Worm (Caenorhabditis elegans) whole organism, late embryonic: ENCODE data around the gene algn-1.
A peak's percentile ranks its signal among the peaks of the same experiment; 100 is the strongest.

ENCODE experiments used
- C08G9.2 ChIP-seq: sonication (generic microtip); optimal IDR thresholded peaks from 2 replicates; lab custom pipeline; 2016; ENCODE audit warnings: mild to moderate bottlenecking, missing genetic modification characterization, moderate library complexity, missing compliant biosample characterization
- C38D4.7 ChIP-seq: fragments of 200-800 bp; sonication (Bioruptor generic); optimal IDR thresholded peaks from 2 replicates; lab custom pipeline; 2018; ENCODE audit warnings: mild to moderate bottlenecking, missing genetic modification characterization, moderate library complexity, missing compliant biosample characterization
- F13H6.1 ChIP-seq: sonication (generic microtip); optimal IDR thresholded peaks from 2 replicates; lab custom pipeline; 2016; ENCODE audit warnings: missing genetic modification characterization, missing compliant biosample characterization
- T23F11.4 ChIP-seq: fragments of 200-800 bp; sonication (Bioruptor generic); optimal IDR thresholded peaks from 2 replicates; lab custom pipeline; 2018; ENCODE audit warnings: mild to moderate bottlenecking, missing genetic modification characterization, missing compliant biosample characterization
- Y22D7AL.16 ChIP-seq: sonication (generic microtip); optimal IDR thresholded peaks from 2 replicates; lab custom pipeline; 2016; ENCODE audit warnings: missing genetic modification characterization, missing compliant biosample characterization
- ahr-1 ChIP-seq: sonication (generic microtip); optimal IDR thresholded peaks from 2 replicates; lab custom pipeline; 2016; ENCODE audit warnings: missing genetic modification characterization, missing compliant biosample characterization
- ama-1 ChIP-seq: fragments of 150-350 bp; optimal IDR thresholded peaks from 2 replicates; lab custom pipeline; 2014
- ceh-22 ChIP-seq: sonication (generic microtip); optimal IDR thresholded peaks from 2 replicates; lab custom pipeline; 2017; ENCODE audit warnings: missing biosample characterization, missing genetic modification characterization
- ceh-31 ChIP-seq: sonication (generic microtip); optimal IDR thresholded peaks from 2 replicates; lab custom pipeline; 2016; ENCODE audit warnings: missing genetic modification characterization, missing compliant biosample characterization
- che-1 ChIP-seq: sonication (generic microtip); optimal IDR thresholded peaks from 2 replicates; lab custom pipeline; 2016; ENCODE audit warnings: mild to moderate bottlenecking, missing genetic modification characterization, missing compliant biosample characterization
- dmd-4 ChIP-seq: sonication (generic microtip); optimal IDR thresholded peaks from 2 replicates; lab custom pipeline; 2016; ENCODE audit warnings: borderline replicate concordance, missing genetic modification characterization, missing compliant biosample characterization
- dve-1 ChIP-seq: sonication (generic microtip); optimal IDR thresholded peaks from 2 replicates; lab custom pipeline; 2017; ENCODE audit warnings: antibody characterized with exemption, mild to moderate bottlenecking, missing genetic modification characterization, missing compliant biosample characterization
- elt-2 ChIP-seq: sonication (generic microtip); optimal IDR thresholded peaks from 2 replicates; lab custom pipeline; 2016; ENCODE audit warnings: missing genetic modification reagents, missing genetic modification characterization, missing compliant biosample characterization
- elt-4 ChIP-seq: sonication (generic microtip); optimal IDR thresholded peaks from 2 replicates; lab custom pipeline; 2016; ENCODE audit warnings: missing genetic modification characterization, missing compliant biosample characterization
- ets-4 ChIP-seq: sonication (generic microtip); optimal IDR thresholded peaks from 2 replicates; lab custom pipeline; 2016; ENCODE audit warnings: missing genetic modification characterization, missing compliant biosample characterization
- eyg-1 ChIP-seq: sonication (generic microtip); optimal IDR thresholded peaks from 2 replicates; lab custom pipeline; 2016; ENCODE audit warnings: missing genotype, missing genetic modification characterization, missing compliant biosample characterization
- fax-1 ChIP-seq: sonication (generic microtip); optimal IDR thresholded peaks from 2 replicates; lab custom pipeline; 2016; ENCODE audit warnings: missing genotype, missing genetic modification characterization, missing compliant biosample characterization
- fkh-6 ChIP-seq: sonication (generic microtip); optimal IDR thresholded peaks from 2 replicates; lab custom pipeline; 2016; ENCODE audit warnings: missing genetic modification characterization, missing compliant biosample characterization
- gmeb-2 ChIP-seq: sonication (generic microtip); optimal IDR thresholded peaks from 2 replicates; lab custom pipeline; 2016; ENCODE audit warnings: missing genetic modification characterization, inconsistent platforms, missing compliant biosample characterization
- hlh-30 ChIP-seq: sonication (generic microtip); optimal IDR thresholded peaks from 2 replicates; lab custom pipeline; 2017; ENCODE audit warnings: antibody characterized with exemption, missing genetic modification characterization, missing compliant biosample characterization; ENCODE audit not compliant: insufficient read depth
- hlh-6 ChIP-seq: sonication (generic microtip); optimal IDR thresholded peaks from 2 replicates; lab custom pipeline; 2016; ENCODE audit warnings: missing genotype, missing genetic modification characterization, missing compliant biosample characterization
- madf-2 ChIP-seq: sonication (generic microtip); optimal IDR thresholded peaks from 2 replicates; lab custom pipeline; 2017; ENCODE audit warnings: missing genetic modification characterization, missing compliant biosample characterization
- nhr-11 ChIP-seq: fragments of 150-350 bp; optimal IDR thresholded peaks from 2 replicates; lab custom pipeline; 2014; ENCODE audit warnings: missing biosample characterization, missing genetic modification characterization
- nhr-232 ChIP-seq: sonication (generic microtip); optimal IDR thresholded peaks from 2 replicates; lab custom pipeline; 2016; ENCODE audit warnings: missing genetic modification characterization, missing compliant biosample characterization
- npax-4 ChIP-seq: sonication (generic microtip); optimal IDR thresholded peaks from 2 replicates; lab custom pipeline; 2016; ENCODE audit warnings: missing genetic modification characterization, missing compliant biosample characterization
- odd-2 ChIP-seq: sonication (generic microtip); optimal IDR thresholded peaks from 2 replicates; lab custom pipeline; 2017; ENCODE audit warnings: antibody characterized with exemption, mild to moderate bottlenecking, missing genetic modification characterization, missing compliant biosample characterization
- pat-9 ChIP-seq: fragments of 200-800 bp; sonication (Bioruptor generic); optimal IDR thresholded peaks from 2 replicates; lab custom pipeline; 2018; ENCODE audit warnings: mild to moderate bottlenecking, missing genetic modification characterization, moderate library complexity, missing compliant biosample characterization
- pqm-1 ChIP-seq: sonication (generic microtip); optimal IDR thresholded peaks from 2 replicates; lab custom pipeline; 2016; ENCODE audit warnings: missing genetic modification characterization, missing compliant biosample characterization
- pros-1 ChIP-seq: fragments of 150-350 bp; optimal IDR thresholded peaks from 2 replicates; lab custom pipeline; 2014; ENCODE audit warnings: missing biosample characterization, missing genetic modification reagents, missing genetic modification characterization
- ref-2 ChIP-seq: sonication (generic microtip); optimal IDR thresholded peaks from 2 replicates; lab custom pipeline; 2016; ENCODE audit warnings: missing genetic modification characterization, missing compliant biosample characterization
- rnt-1 ChIP-seq: sonication (generic microtip); optimal IDR thresholded peaks from 2 replicates; lab custom pipeline; 2016; ENCODE audit warnings: missing genetic modification characterization, missing compliant biosample characterization
- sox-2 ChIP-seq: fragments of 200-800 bp; sonication (Bioruptor generic); IDR thresholded peaks from 2 replicates; pipeline ENCODE4 v1.3.6; 2022; ENCODE audit warnings: missing genetic modification reagents, missing genetic modification characterization, missing compliant biosample characterization
- sox-4 ChIP-seq: sonication (generic microtip); optimal IDR thresholded peaks from 2 replicates; lab custom pipeline; 2017; ENCODE audit warnings: mild to moderate bottlenecking, missing genetic modification characterization, inconsistent platforms, missing compliant biosample characterization
- syd-9 ChIP-seq: sonication (generic microtip); optimal IDR thresholded peaks from 2 replicates; lab custom pipeline; 2016; ENCODE audit warnings: mild to moderate bottlenecking, missing genetic modification characterization, moderate library complexity, missing compliant biosample characterization
- tbx-2 ChIP-seq: sonication (generic microtip); optimal IDR thresholded peaks from 2 replicates; lab custom pipeline; 2016; ENCODE audit warnings: missing genetic modification characterization, missing compliant biosample characterization
- tbx-7 ChIP-seq: sonication (generic microtip); optimal IDR thresholded peaks from 2 replicates; lab custom pipeline; 2016; ENCODE audit warnings: missing genotype, missing genetic modification characterization, missing compliant biosample characterization
- ttx-3 ChIP-seq: sonication (generic microtip); optimal IDR thresholded peaks from 2 replicates; lab custom pipeline; 2016; ENCODE audit warnings: missing genetic modification reagents, missing genetic modification characterization, missing compliant biosample characterization
- unc-3 ChIP-seq, 2 experiments: fragments of 200-800 bp in 1 of 2; sonication (Bioruptor generic) in 1 of 2; sonication (generic microtip) in 1 of 2; conservative IDR thresholded peaks in 1 of 2; optimal IDR thresholded peaks in 1 of 2; 2 replicates each; pipeline versions ENCODE4 v1.3.6 to Lab custom; 2016 to 2022; ENCODE audit warnings: missing compliant biosample characterization in 2 of 2, missing genetic modification characterization in 2 of 2, missing genetic modification reagents in 1 of 2
- unc-55 ChIP-seq: sonication (generic microtip); optimal IDR thresholded peaks from 2 replicates; lab custom pipeline; 2017; ENCODE audit warnings: missing biosample characterization, missing genetic modification reagents, missing genetic modification characterization
- unc-86 ChIP-seq: sonication (generic microtip); optimal IDR thresholded peaks from 2 replicates; lab custom pipeline; 2016; ENCODE audit warnings: missing genetic modification characterization, missing compliant biosample characterization
- zip-5 ChIP-seq: sonication (generic microtip); optimal IDR thresholded peaks from 2 replicates; lab custom pipeline; 2016; ENCODE audit warnings: missing genetic modification characterization, missing compliant biosample characterization

The algn-1 gene

DNA sequence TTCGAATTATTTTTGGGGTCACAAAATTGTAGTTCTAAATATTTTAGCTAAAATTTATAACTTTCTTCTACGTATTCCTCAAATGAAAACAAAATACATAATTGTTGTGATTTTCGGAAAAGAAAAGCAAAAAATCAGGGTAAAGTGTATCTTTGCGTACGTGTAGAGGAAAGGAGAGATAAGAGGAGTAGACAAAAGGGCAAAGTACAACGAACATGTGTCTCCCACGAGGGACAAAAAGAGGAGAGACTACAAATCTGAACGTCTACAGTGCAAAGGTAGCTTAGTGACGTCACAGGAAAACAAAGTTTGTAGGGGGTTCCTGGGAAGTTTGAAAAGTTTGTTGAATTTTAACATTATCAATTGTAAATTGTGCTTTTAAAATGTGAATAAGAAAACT, 12.4 kb upstream of the algn-1 start:
- TF ChIP-seq Y22D7AL.16 (tag; lab: Kevin White, UChicago) = no peak
- no peak for TF ChIP-seq hlh-6 (tag; lab: Kevin White, UChicago)
- no peak for TF ChIP-seq pqm-1 (tag; lab: Kevin White, UChicago)
- no peak for TF ChIP-seq dmd-4
- TF ChIP-seq nhr-11 (tag; lab: Kevin White, UChicago) = no peak
- peak; percentile 18 for TF ChIP-seq hlh-30 (tag; lab: Kevin White, UChicago)
- TF ChIP-seq odd-2 (tag; lab: Kevin White, UChicago) = no peak
- peak; percentile 39 for TF ChIP-seq elt-2 (tag; lab: Kevin White, UChicago)
- TF ChIP-seq syd-9 (tag; lab: Kevin White, UChicago) = no peak
- no peak for TF ChIP-seq fax-1 (tag; lab: Kevin White, UChicago)
- TF ChIP-seq ceh-22 (tag; lab: Kevin White, UChicago) = no peak
- TF ChIP-seq madf-2 (tag; lab: Kevin White, UChicago) = no peak
- no peak for TF ChIP-seq che-1 (tag; lab: Kevin White, UChicago)
- no peak for TF ChIP-seq fkh-6 (tag; lab: Kevin White, UChicago)

ce11 chrIII:6449854-6450253, 10.1 kb upstream of the algn-1 start:
- TF ChIP-seq sox-2 (GFP tag; lab: Robert Waterston, UW) (no peak), pros-1 (tag; lab: Kevin White, UChicago) (no peak), ahr-1 (tag; lab: Kevin White, UChicago) (no peak), pqm-1 (tag; lab: Kevin White, UChicago) (no peak), elt-4 (tag; lab: Kevin White, UChicago) (no peak), hlh-6 (tag; lab: Kevin White, UChicago) (no peak), fkh-6 (tag; lab: Kevin White, UChicago) (no peak)

ce11 chrIII:6450596-6450995, 9.3 kb upstream of the algn-1 start, which contains the start of gene T26A5.6:
Gene T26A5.6 (minus strand): TSS chrIII:6450696.
- TF ChIP-seq syd-9 (tag; lab: Kevin White, UChicago) (no peak), ama-1 (lab: Kevin White, UChicago) (no peak)

- TF ChIP-seq dve-1 (no peak), tbx-7 (tag; lab: Kevin White, UChicago) (no peak), ref-2 (tag; lab: Kevin White, UChicago) (no peak), F13H6.1 (tag; lab: Kevin White, UChicago) (no peak), pat-9 (tag; lab: Kevin White, UChicago) (no peak), unc-55 (GFP tag; lab: Kevin White, UChicago) (no peak), tbx-2 (tag; lab: Kevin White, UChicago) (no peak), hlh-30 (tag; lab: Kevin White, UChicago) (no peak), unc-3 (GFP tag; conservative IDR thresholded peaks at IDR 0.05; lab: Robert Waterston, UW) (no peak), unc-3 (tag; optimal IDR thresholded peaks at IDR 0.05; lab: Kevin White, UChicago) (no peak), zip-5 (no peak), elt-2 (tag; lab: Kevin White, UChicago) (no peak), ceh-22 (tag; lab: Kevin White, UChicago) (no peak), eyg-1 (tag; lab: Kevin White, UChicago) (no peak), madf-2 (tag; lab: Kevin White, UChicago) (no peak), C38D4.7 (GFP tag; lab: Kevin White, UChicago) (no peak), gmeb-2 (no peak)
Observed at ce11 chrIII:6452278-6452677, 7.6 kb upstream of the algn-1 start, which contains the start of gene set-1. Gene set-1 (minus strand): TSS chrIII:6452378.

DNA sequence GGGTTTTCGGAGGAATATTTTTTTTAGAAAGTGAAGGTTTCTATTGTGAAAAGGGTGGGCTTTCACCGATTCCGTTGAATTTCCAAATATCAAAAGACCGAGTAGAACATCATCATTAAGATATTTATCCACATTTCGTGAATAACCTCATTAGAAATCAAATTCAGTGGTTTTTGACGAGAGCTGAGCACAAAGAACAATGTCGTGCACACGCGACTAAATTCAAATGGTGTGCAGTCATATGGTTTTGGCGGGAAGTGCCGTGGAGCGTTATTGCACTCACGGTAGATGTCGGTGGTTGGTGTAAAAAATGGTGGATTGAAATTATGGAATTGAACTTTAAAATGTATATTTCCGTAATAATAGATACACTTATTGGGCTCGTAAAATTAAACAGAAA, 7.2 kb upstream of the algn-1 start:
- no peak for TF ChIP-seq gmeb-2
- TF ChIP-seq hlh-30 (tag; lab: Kevin White, UChicago) = peak; percentile 81

- TF ChIP-seq ceh-31 (tag; lab: Kevin White, UChicago) = peak; percentile 75
- TF ChIP-seq pros-1 (tag; lab: Kevin White, UChicago) = peak; percentile 14
- peak; percentile 31 for TF ChIP-seq unc-86
- no peak for TF ChIP-seq npax-4 (tag; lab: Kevin White, UChicago)
- peak; percentile 80 for TF ChIP-seq elt-2 (tag; lab: Kevin White, UChicago)
- TF ChIP-seq unc-3 (GFP tag; conservative IDR thresholded peaks at IDR 0.05; lab: Robert Waterston, UW) = no peak
- peak; percentile 36 for TF ChIP-seq unc-3 (tag; optimal IDR thresholded peaks at IDR 0.05; lab: Kevin White, UChicago)
- TF ChIP-seq sox-4 (tag; lab: Kevin White, UChicago) = peak; percentile 60
- TF ChIP-seq nhr-232 (tag; lab: Kevin White, UChicago) = peak; percentile 28
- TF ChIP-seq dve-1 = peak; percentile 79
- TF ChIP-seq rnt-1 (tag; lab: Kevin White, UChicago) = peak; percentile 41
- TF ChIP-seq syd-9 (tag; lab: Kevin White, UChicago) = peak; percentile 33
- peak; percentile 31 for TF ChIP-seq ets-4 (tag; lab: Kevin White, UChicago)
- peak; percentile 37 for TF ChIP-seq T23F11.4
- peak; percentile 62 for TF ChIP-seq ttx-3
- no peak for TF ChIP-seq C08G9.2 (tag; lab: Kevin White, UChicago)
Observed at ce11 chrIII:6453665-6454064, 6.3 kb upstream of the algn-1 start.
